Worm (Caenorhabditis elegans): Measurements from ENCODE around the gene C25G6.1.

Gene C25G6.1

ce11 chrX:1321044-1321443 lies 50.3 kb downstream of the C25G6.1 start, which contains the start of gene pdk-1:
pdk-1 (plus strand) TSS chrX:1321344.
- TF ChIP-seq M03D4.4 (tag; optimal IDR thresholded peaks at IDR 0.05) (no peak), unc-120 (tag; optimal IDR thresholded peaks at IDR 0.05; ENCODE audit: poor library complexity, severe bottlenecking) (no peak), unc-39 (tag; optimal IDR thresholded peaks at IDR 0.05) (no peak), lin-32 (GFP tag; optimal IDR thresholded peaks at IDR 0.05) (no peak), ceh-39 (tag; optimal IDR thresholded peaks at IDR 0.05) (no peak), cnd-1 (tag; optimal IDR thresholded peaks at IDR 0.05) (no peak), ces-1 (GFP tag; optimal IDR thresholded peaks at IDR 0.05) (no peak), lin-13 (tag; optimal IDR thresholded peaks at IDR 0.05) (no peak), nhr-2 (tag; optimal IDR thresholded peaks at IDR 0.05) (no peak), elt-3 (tag; optimal IDR thresholded peaks at IDR 0.05) (no peak), blmp-1 (tag; optimal IDR thresholded peaks at IDR 0.05) (no peak)
